Fruit fly (Drosophila melanogaster) whole organism, embryonic: Measurements from ENCODE around the gene CG32554.

Experiments used
- ATbp ChIP-seq: fragments of 200-800 bp; sonication (Bioruptor generic); optimal IDR thresholded peaks from 2 replicates; lab custom pipeline; 2017; ENCODE audit warnings: missing biosample characterization, mild to moderate bottlenecking, missing genetic modification characterization, missing genetic modification reagents
- Asciz ChIP-seq: fragments of 200-800 bp; sonication (Bioruptor generic); optimal IDR thresholded peaks from 2 replicates; lab custom pipeline; 2017; ENCODE audit warnings: missing biosample characterization, mild to moderate bottlenecking, missing genetic modification characterization, missing genetic modification reagents
- CG10209 ChIP-seq: fragments of 200-800 bp; sonication (Bioruptor generic); optimal IDR thresholded peaks from 3 replicates; lab custom pipeline; 2017; ENCODE audit warnings: missing biosample characterization, mild to moderate bottlenecking, missing genetic modification characterization, missing genetic modification reagents
- CG10565 ChIP-seq: fragments of 200-800 bp; sonication (Bioruptor generic); optimal IDR thresholded peaks from 3 replicates; lab custom pipeline; 2016; ENCODE audit warnings: missing biosample characterization, mild to moderate bottlenecking, missing genetic modification characterization
- CG11560 ChIP-seq: fragments of 200-800 bp; sonication (Bioruptor generic); IDR thresholded peaks from 3 replicates; pipeline ENCODE4 v1.3.6; 2022; ENCODE audit warnings: missing biosample characterization, missing genetic modification characterization
- CG1233 ChIP-seq: fragments of 200-800 bp; sonication (Bioruptor generic); optimal IDR thresholded peaks from 4 replicates; lab custom pipeline; 2018; ENCODE audit warnings: missing biosample characterization, mild to moderate bottlenecking, missing genetic modification characterization
- CG15269 ChIP-seq: fragments of 200-800 bp; sonication (Bioruptor generic); optimal IDR thresholded peaks from 2 replicates; lab custom pipeline; 2018; ENCODE audit warnings: missing biosample characterization, mild to moderate bottlenecking, missing genetic modification characterization, moderate library complexity
- CG15696 ChIP-seq: fragments of 200-800 bp; sonication (Bioruptor generic); optimal IDR thresholded peaks from 2 replicates; lab custom pipeline; 2019; ENCODE audit warnings: missing biosample characterization, mild to moderate bottlenecking, missing genetic modification characterization, moderate library complexity
- CG1602 ChIP-seq: fragments of 200-800 bp; sonication (Bioruptor generic); optimal IDR thresholded peaks from 3 replicates; lab custom pipeline; 2016; ENCODE audit warnings: missing biosample characterization, missing genetic modification characterization
- CG1603 ChIP-seq: fragments of 200-800 bp; sonication (Bioruptor generic); optimal IDR thresholded peaks from 2 replicates; lab custom pipeline; 2019; ENCODE audit warnings: missing biosample characterization, mild to moderate bottlenecking, missing genetic modification characterization, moderate library complexity
- CG17361 ChIP-seq: fragments of 200-800 bp; sonication (Bioruptor generic); IDR thresholded peaks from 3 replicates; pipeline ENCODE4 v1.3.6; 2022; ENCODE audit warnings: missing biosample characterization, missing genetic modification characterization
- CG1792 ChIP-seq: fragments of 200-800 bp; sonication (Bioruptor generic); optimal IDR thresholded peaks from 2 replicates; lab custom pipeline; 2016; ENCODE audit warnings: missing biosample characterization, missing genetic modification characterization
- CG18619 ChIP-seq: fragments of 200-800 bp; sonication (Bioruptor generic); optimal IDR thresholded peaks from 3 replicates; lab custom pipeline; 2017; ENCODE audit warnings: missing biosample characterization, mild to moderate bottlenecking, missing genetic modification characterization
- CG2678 ChIP-seq: fragments of 200-800 bp; sonication (Bioruptor generic); optimal IDR thresholded peaks from 3 replicates; lab custom pipeline; 2019; ENCODE audit warnings: missing biosample characterization, mild to moderate bottlenecking, missing genetic modification characterization, moderate library complexity
- CG2712 ChIP-seq: fragments of 200-800 bp; optimal IDR thresholded peaks from 3 replicates; lab custom pipeline; 2019; ENCODE audit warnings: missing biosample characterization, mild to moderate bottlenecking, missing genetic modification characterization, moderate library complexity
- CG34422 ChIP-seq: fragments of 200-800 bp; sonication (Bioruptor generic); IDR thresholded peaks from 3 replicates; pipeline ENCODE4 v1.3.6; 2022; ENCODE audit warnings: missing biosample characterization, missing genetic modification characterization
- CG3995 ChIP-seq: fragments of 200-800 bp; sonication (Bioruptor generic); optimal IDR thresholded peaks from 3 replicates; lab custom pipeline; 2016; ENCODE audit warnings: missing biosample characterization, missing genetic modification characterization
- CG4360 ChIP-seq: fragments of 200-800 bp; sonication (Bioruptor generic); IDR thresholded peaks from 2 replicates; pipeline ENCODE4 v1.3.6; 2022; ENCODE audit warnings: missing biosample characterization, missing genetic modification characterization
- CG4707 ChIP-seq: fragments of 200-800 bp; sonication (Bioruptor generic); optimal IDR thresholded peaks from 2 replicates; lab custom pipeline; 2018; ENCODE audit warnings: missing biosample characterization, mild to moderate bottlenecking, missing genetic modification characterization, moderate library complexity
- CG6813 ChIP-seq: fragments of 200-800 bp; sonication (Bioruptor generic); optimal IDR thresholded peaks from 2 replicates; lab custom pipeline; 2017; ENCODE audit warnings: missing biosample characterization, missing genetic modification characterization, mild to moderate bottlenecking, moderate library complexity, missing genetic modification reagents
- Chrac-16 ChIP-seq: fragments of 200-800 bp; sonication (Bioruptor generic); optimal IDR thresholded peaks from 3 replicates; lab custom pipeline; 2016; ENCODE audit warnings: missing biosample characterization, missing genetic modification characterization
- Deaf1 ChIP-seq: fragments of 200-800 bp; optimal IDR thresholded peaks from 3 replicates; lab custom pipeline; 2019; ENCODE audit warnings: missing biosample characterization, mild to moderate bottlenecking, missing genetic modification characterization, moderate library complexity
- Dek ChIP-seq: fragments of 200-800 bp; sonication (Bioruptor generic); optimal IDR thresholded peaks from 3 replicates; lab custom pipeline; 2019; ENCODE audit warnings: missing biosample characterization, mild to moderate bottlenecking, missing genetic modification characterization, moderate library complexity
- Dip3 ChIP-seq: fragments of 200-800 bp; sonication (Bioruptor generic); optimal IDR thresholded peaks from 3 replicates; lab custom pipeline; 2016; ENCODE audit warnings: missing biosample characterization, missing genetic modification characterization
- Hsf ChIP-seq: fragments of 200-800 bp; sonication (Bioruptor generic); optimal IDR thresholded peaks from 3 replicates; lab custom pipeline; 2016; ENCODE audit warnings: missing biosample characterization, missing genetic modification characterization
- MESR4 ChIP-seq: fragments of 200-800 bp; sonication (Bioruptor generic); optimal IDR thresholded peaks from 2 replicates; lab custom pipeline; 2018; ENCODE audit warnings: missing biosample characterization, mild to moderate bottlenecking, missing genetic modification characterization, moderate library complexity
- Mes4 ChIP-seq: fragments of 200-800 bp; sonication (Bioruptor generic); optimal IDR thresholded peaks from 2 replicates; lab custom pipeline; 2016; ENCODE audit warnings: missing biosample characterization, missing genetic modification characterization
- NFAT ChIP-seq: fragments of 200-800 bp; sonication (Bioruptor generic); IDR thresholded peaks from 2 replicates; pipeline ENCODE4 v1.3.6; 2022; ENCODE audit warnings: missing biosample characterization, missing genetic modification characterization
- Sox102F ChIP-seq: fragments of 200-800 bp; sonication (Bioruptor generic); optimal IDR thresholded peaks from 2 replicates; lab custom pipeline; 2018; ENCODE audit warnings: missing biosample characterization, mild to moderate bottlenecking, missing genetic modification characterization, moderate library complexity
- Trl ChIP-seq, 3 experiments: fragments of >200 bp in 2 of 3; fragments of 200-800 bp in 1 of 3; sonication (Bioruptor generic) in 1 of 3; optimal IDR thresholded peaks; 2 replicates in 1 of 3; 3 replicates in 2 of 3; lab custom pipeline; 2016 to 2017; ENCODE audit warnings: missing biosample characterization in 1 of 3, missing genetic modification characterization in 1 of 3
- al ChIP-seq: fragments of 200-800 bp; sonication (Bioruptor generic); IDR thresholded peaks from 2 replicates; pipeline ENCODE4 v1.3.6; 2022; ENCODE audit warnings: missing biosample characterization, missing genetic modification characterization
- ara ChIP-seq: fragments of 200-800 bp; sonication (Bioruptor generic); IDR thresholded peaks from 2 replicates; pipeline ENCODE4 v1.3.6; 2022; ENCODE audit warnings: missing biosample characterization, missing genetic modification characterization
- ase ChIP-seq: fragments of 200-800 bp; sonication (Bioruptor generic); IDR thresholded peaks from 3 replicates; pipeline ENCODE4 v1.3.6; 2022; ENCODE audit warnings: missing biosample characterization, missing genetic modification characterization
- ato ChIP-seq: fragments of 200-800 bp; sonication (Bioruptor generic); IDR thresholded peaks from 2 replicates; pipeline ENCODE4 v1.3.6; 2022; ENCODE audit warnings: missing biosample characterization, missing genetic modification characterization; ENCODE audit not compliant: partially characterized antibody
- caup ChIP-seq: fragments of 200-800 bp; sonication (Bioruptor generic); optimal IDR thresholded peaks from 3 replicates; lab custom pipeline; 2017; ENCODE audit warnings: missing biosample characterization, mild to moderate bottlenecking, missing genetic modification characterization, moderate library complexity; ENCODE audit not compliant: severe bottlenecking
- chn ChIP-seq: fragments of 200-800 bp; sonication (Bioruptor generic); optimal IDR thresholded peaks from 2 replicates; lab custom pipeline; 2016; ENCODE audit warnings: missing biosample characterization, missing genetic modification characterization
- ewg ChIP-seq: fragments of 200-800 bp; sonication (Bioruptor generic); optimal IDR thresholded peaks from 3 replicates; lab custom pipeline; 2017; ENCODE audit warnings: mild to moderate bottlenecking, missing biosample characterization, missing genetic modification reagents, missing genetic modification characterization
- lilli ChIP-seq: fragments of 200-800 bp; sonication (Bioruptor generic); optimal IDR thresholded peaks from 3 replicates; lab custom pipeline; 2016; ENCODE audit warnings: missing biosample characterization, missing genetic modification characterization
- lmd ChIP-seq: fragments of 200-800 bp; sonication (Bioruptor generic); IDR thresholded peaks from 2 replicates; pipeline ENCODE4 v1.3.6; 2022; ENCODE audit warnings: missing biosample characterization, missing genetic modification characterization
- nau ChIP-seq: fragments of 200-800 bp; sonication (Bioruptor generic); optimal IDR thresholded peaks from 3 replicates; lab custom pipeline; 2017; ENCODE audit warnings: missing biosample characterization, mild to moderate bottlenecking, missing genetic modification characterization, missing genetic modification reagents
- nom ChIP-seq: fragments of 200-800 bp; sonication (Bioruptor generic); optimal IDR thresholded peaks from 2 replicates; lab custom pipeline; 2017; ENCODE audit warnings: missing biosample characterization, missing genetic modification characterization, mild to moderate bottlenecking, moderate library complexity, missing genetic modification reagents
- prd ChIP-seq, 3 experiments: fragments of >200 bp in 2 of 3; fragments of 200-800 bp in 1 of 3; sonication (Bioruptor generic) in 1 of 3; optimal IDR thresholded peaks in 2 of 3; IDR thresholded peaks in 1 of 3; 2 replicates in 2 of 3; 3 replicates in 1 of 3; pipeline versions ENCODE4 v1.3.6 to Lab custom; 2017 to 2022; ENCODE audit warnings: missing biosample characterization in 1 of 3, missing genetic modification characterization in 1 of 3
- pum ChIP-seq: fragments of 200-800 bp; sonication (Bioruptor generic); optimal IDR thresholded peaks from 2 replicates; lab custom pipeline; 2016; ENCODE audit warnings: missing biosample characterization, missing genetic modification characterization
- pzg ChIP-seq: fragments of 200-800 bp; sonication (Bioruptor generic); optimal IDR thresholded peaks from 3 replicates; lab custom pipeline; 2018; ENCODE audit warnings: missing biosample characterization, mild to moderate bottlenecking, missing genetic modification characterization, moderate library complexity
- sens ChIP-seq: fragments of 200-800 bp; sonication (Bioruptor generic); peaks from one replicate; lab custom pipeline; 2016; ENCODE audit warnings: missing biosample characterization, missing genetic modification characterization
- twi ChIP-seq: fragments of 200-800 bp; optimal IDR thresholded peaks from 2 replicates; lab custom pipeline; 2019; ENCODE audit warnings: missing biosample characterization, mild to moderate bottlenecking, missing genetic modification characterization, moderate library complexity
- yki ChIP-seq: fragments of >200 bp; optimal IDR thresholded peaks from 3 replicates; lab custom pipeline; 2018

CG32554 gene

DNA sequence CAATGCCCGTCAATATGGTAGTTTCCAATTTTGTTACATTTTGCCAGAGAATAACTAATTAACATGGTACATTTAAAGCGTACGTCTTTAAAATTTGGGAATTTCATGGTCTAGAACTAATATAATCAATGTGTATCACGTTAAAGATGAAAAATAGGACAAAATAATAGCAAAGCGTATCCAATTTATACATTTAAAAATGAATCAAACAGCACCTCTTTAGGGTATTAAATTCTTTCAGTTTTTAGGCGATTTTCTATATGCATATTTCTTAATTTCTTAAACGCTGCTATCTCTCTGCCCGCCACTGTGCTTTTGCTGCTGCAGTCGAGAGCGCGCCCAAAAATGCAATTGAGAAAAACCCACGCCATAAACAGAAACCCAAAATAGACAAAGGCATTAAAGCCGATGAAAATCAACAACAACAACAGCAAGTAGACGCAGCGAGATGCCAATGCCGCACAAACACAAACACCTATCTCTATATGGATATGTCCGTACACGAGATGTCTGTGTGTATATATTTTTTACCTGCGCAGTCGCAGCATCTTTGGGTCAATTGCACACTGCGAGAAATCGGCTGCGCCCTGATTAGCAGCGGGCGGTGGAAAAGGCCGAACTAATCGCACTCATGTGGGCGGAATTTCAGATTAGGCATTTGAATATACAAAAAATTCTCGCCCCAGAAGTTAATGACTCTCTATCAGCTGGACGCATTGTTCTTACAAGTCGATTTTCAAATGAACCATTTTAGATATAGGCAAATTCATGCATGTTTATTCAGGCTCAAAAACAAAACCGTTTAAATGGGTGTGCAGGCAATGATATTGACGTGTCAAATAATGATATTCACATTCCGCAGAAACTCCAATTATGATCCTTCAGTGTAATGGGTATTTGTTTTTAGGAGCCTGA, 23.1 kb downstream of the CG32554 start (continued):
- no peak for TF ChIP-seq CG11560 (tag; lab: Robert Waterston, UW)
- peak; percentile 31 for TF ChIP-seq Deaf1 (tag; lab: Kevin White, UChicago)
- TF ChIP-seq ase (GFP tag; lab: Robert Waterston, UW), result peak; percentile 33; the same call in 1 of the 3 replicates
- TF ChIP-seq pum (GFP tag; lab: Kevin White, UChicago), result peak; percentile 18
- TF ChIP-seq CG15696 (tag; lab: Kevin White, UChicago), result peak; percentile 77
- no peak for TF ChIP-seq lilli (GFP tag; lab: Kevin White, UChicago)
- TF ChIP-seq chn (GFP tag; lab: Kevin White, UChicago), result peak; percentile 44
- no peak for TF ChIP-seq CG10565
- TF ChIP-seq ewg (GFP tag; lab: Kevin White, UChicago), result peak; percentile 33
- peak; percentile 39 for TF ChIP-seq CG6813
- TF ChIP-seq pzg (GFP tag; lab: Kevin White, UChicago), result no peak
- peak; percentile 45 for TF ChIP-seq CG1603 (tag; lab: Kevin White, UChicago)
- peak; percentile 68 for TF ChIP-seq Sox102F (GFP tag; lab: Kevin White, UChicago)
- TF ChIP-seq CG2712, result peak; percentile 88
- TF ChIP-seq prd (optimal IDR thresholded peaks at IDR 0.05; lab: Kevin White, UChicago), result no peak
- TF ChIP-seq prd (GFP tag; IDR thresholded peaks at IDR 0.05; lab: Robert Waterston, UW), result peak; percentile 61; the same call in 2 of the 3 replicates
- TF ChIP-seq al (GFP tag; lab: Robert Waterston, UW), result no peak
- TF ChIP-seq nau (GFP tag; lab: Kevin White, UChicago), result peak; percentile 47
- TF ChIP-seq CG4707 (GFP tag; lab: Kevin White, UChicago), result no peak
- TF ChIP-seq MESR4 (GFP tag; lab: Kevin White, UChicago), result no peak
- peak; percentile 13 for TF ChIP-seq CG1792 (GFP tag; lab: Kevin White, UChicago)
- peak; percentile 28 for TF ChIP-seq Mes4 (GFP tag; lab: Kevin White, UChicago)
- TF ChIP-seq CG34422, result 0 out of 3 replicates have a peak, but pooled peaks have one; percentile 17
- peak; percentile 57 for TF ChIP-seq CG10209 (GFP tag; lab: Kevin White, UChicago)
- peak; percentile 5 for TF ChIP-seq yki (lab: Kevin White, UChicago)
- no peak for TF ChIP-seq Dip3
- TF ChIP-seq sens (GFP tag; lab: Kevin White, UChicago), result peak; percentile 90
- TF ChIP-seq CG1233 (GFP tag; lab: Kevin White, UChicago), result peak; percentile 42
- no peak for TF ChIP-seq Trl (optimal IDR thresholded peaks at IDR 0.05; lab: Kevin White, UChicago)
- TF ChIP-seq Trl (GFP tag; optimal IDR thresholded peaks at IDR 0.05; lab: Kevin White, UChicago), result peak; percentile 10
- TF ChIP-seq ara (GFP tag; lab: Robert Waterston, UW), result peak; percentile 54; the same call in 1 of the 2 replicates
- peak; percentile 36 for TF ChIP-seq nom (GFP tag; lab: Kevin White, UChicago)
- TF ChIP-seq Asciz (GFP tag; lab: Kevin White, UChicago), result peak; percentile 71
- peak; percentile 22; the same call in 1 of the 2 replicates for TF ChIP-seq lmd (GFP tag; lab: Robert Waterston, UW)
- peak; percentile 19 for TF ChIP-seq Chrac-16 (GFP tag; lab: Kevin White, UChicago)
- TF ChIP-seq NFAT, result no peak
- TF ChIP-seq CG1602 (GFP tag; lab: Kevin White, UChicago), result peak; percentile 64
- TF ChIP-seq twi (tag; lab: Kevin White, UChicago), result peak; percentile 69
- TF ChIP-seq Hsf (GFP tag; lab: Kevin White, UChicago), result peak; percentile 42
- no peak for TF ChIP-seq CG3995 (GFP tag; lab: Kevin White, UChicago)
- TF ChIP-seq CG4360 (GFP tag; lab: Robert Waterston, UW), result peak; percentile 96
- peak; percentile 78 for TF ChIP-seq CG2678
- TF ChIP-seq ATbp, result peak; percentile 65
- TF ChIP-seq caup, result no peak
- TF ChIP-seq Dek (tag; lab: Kevin White, UChicago), result peak; percentile 6
- peak; percentile 34 for TF ChIP-seq CG18619 (GFP tag; lab: Kevin White, UChicago)
- TF ChIP-seq CG17361 (GFP tag; lab: Robert Waterston, UW), result peak; percentile 89
- no peak for TF ChIP-seq ato (GFP tag; lab: Robert Waterston, UW)
- peak; percentile 62 for TF ChIP-seq CG15269 (tag; lab: Kevin White, UChicago)
